Fruit fly (Drosophila melanogaster) Kc167 (cell line): ENCODE data around the gene cu.

Source experiments
- Myc ChIP-seq: fragments of >200 bp; optimal IDR thresholded peaks from 2 replicates; lab custom pipeline; 2017; ENCODE audit warnings: missing external identifiers
- h ChIP-seq: fragments of >200 bp; optimal IDR thresholded peaks from 3 replicates; lab custom pipeline; 2018; ENCODE audit warnings: missing external identifiers
- insv ChIP-seq: fragments of >200 bp; optimal IDR thresholded peaks from 3 replicates; lab custom pipeline; 2018; ENCODE audit warnings: missing external identifiers
- ttk ChIP-seq: sonication (Bioruptor generic); optimal IDR thresholded peaks from 2 replicates; lab custom pipeline; 2017; ENCODE audit warnings: missing external identifiers

DNA sequence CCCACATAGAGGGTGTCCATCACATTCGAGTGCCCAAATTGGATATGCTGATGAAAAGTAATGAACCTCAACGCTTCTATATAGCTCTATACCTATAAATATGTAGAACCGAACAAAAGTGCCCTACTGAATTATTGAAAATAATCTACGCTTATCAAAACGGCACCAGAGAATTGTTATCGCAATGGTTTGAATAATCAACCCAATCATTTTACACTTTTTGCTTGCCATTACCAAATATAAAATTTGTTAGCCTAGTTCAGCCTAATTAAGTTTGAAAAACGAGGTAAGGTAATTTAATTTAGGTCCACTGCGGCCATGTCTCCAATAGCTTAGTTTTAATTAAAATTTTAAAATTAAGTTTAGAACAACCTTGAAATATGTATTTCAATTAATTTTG lies 21.6 kb upstream of the cu start:
- TF ChIP-seq insv (no peak), h (no peak), Myc (lab: Kevin White, UChicago) (no peak), ttk (lab: Kevin White, UChicago) (no peak)
